Worm (Caenorhabditis elegans) whole organism, young adult: ENCODE results near the gene Y11D7A.10.

Source experiments
- Y56A3A.18 ChIP-seq: fragments of 200-800 bp; sonication (Bioruptor generic); IDR thresholded peaks from 2 replicates; pipeline ENCODE4 v1.3.6; 2022; ENCODE audit warnings: missing genetic modification reagents, missing genetic modification characterization, missing compliant biosample characterization
- attf-5 ChIP-seq: fragments of 200-800 bp; sonication (Bioruptor generic); optimal IDR thresholded peaks from 2 replicates; lab custom pipeline; 2018; ENCODE audit warnings: mild to moderate bottlenecking, missing genetic modification characterization, missing compliant biosample characterization
- ceh-27 ChIP-seq: fragments of 200-800 bp; sonication (Bioruptor generic); optimal IDR thresholded peaks from 2 replicates; lab custom pipeline; 2018; ENCODE audit warnings: mild to moderate bottlenecking, missing genetic modification characterization, moderate library complexity, missing compliant biosample characterization
- lin-40 ChIP-seq: sonication (generic microtip); optimal IDR thresholded peaks from 2 replicates; lab custom pipeline; 2016; ENCODE audit warnings: missing genetic modification characterization, mild to moderate bottlenecking, missing compliant biosample characterization, missing genotype, missing genetic modification reagents
- mxl-1 ChIP-seq: sonication (generic microtip); optimal IDR thresholded peaks from 2 replicates; lab custom pipeline; 2016; ENCODE audit warnings: missing genetic modification characterization, missing compliant biosample characterization
- unc-62 ChIP-seq: fragments of 150-350 bp; optimal IDR thresholded peaks from 2 replicates; lab custom pipeline; 2014; ENCODE audit warnings: missing biosample characterization, missing genetic modification reagents, missing genetic modification characterization
- zfh-2 ChIP-seq: fragments of 200-800 bp; sonication (Bioruptor generic); conservative IDR thresholded peaks from 2 replicates; pipeline ENCODE4 v1.3.6; 2022; ENCODE audit warnings: missing genetic modification reagents, missing genetic modification characterization, missing compliant biosample characterization

ce11 chrIV:9267581-9267980, 8.0 kb upstream of the Y11D7A.10 start:
- TF ChIP-seq mxl-1: no peak
- TF ChIP-seq attf-5: no peak
- no peak for TF ChIP-seq unc-62 (GFP tag; lab: Kevin White, UChicago)
- no peak for TF ChIP-seq ceh-27
- no peak for TF ChIP-seq zfh-2 (GFP tag; lab: Robert Waterston, UW)
- no peak for TF ChIP-seq lin-40
- no peak for TF ChIP-seq Y56A3A.18 (GFP tag; lab: Robert Waterston, UW)
